ENCODE assay signal across 1 fruit fly cellular context in the genomic region with DNA sequence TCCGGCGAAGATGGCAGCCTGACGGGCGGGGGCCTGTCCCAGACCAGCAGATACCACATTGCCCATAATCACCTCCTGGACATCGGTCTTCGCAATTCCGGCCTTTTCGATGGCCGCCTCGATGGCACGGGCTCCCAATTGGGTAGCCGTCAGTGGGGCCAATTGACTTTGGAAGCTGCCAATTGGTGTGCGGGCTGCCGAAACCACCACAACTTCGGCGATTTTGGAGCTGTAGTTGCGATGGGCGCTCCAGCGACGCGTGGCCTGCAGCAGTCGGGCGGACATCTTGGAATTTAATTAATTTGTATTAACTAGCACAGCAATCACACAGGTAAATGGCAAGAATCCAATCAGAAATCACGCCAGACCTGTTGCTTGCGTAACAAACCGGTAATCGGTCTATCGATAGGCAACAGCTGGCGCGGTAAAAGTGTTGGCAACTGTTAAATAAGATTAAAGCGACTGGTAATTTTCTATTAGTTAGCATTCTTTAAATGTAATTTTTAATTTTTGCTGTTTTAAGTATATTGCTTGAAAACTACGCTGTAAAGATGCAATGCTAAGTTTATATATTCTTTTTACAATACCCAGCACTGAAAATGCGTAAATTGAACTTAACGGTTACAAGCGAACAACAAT.
A peak's percentile ranks its signal among the peaks of the same experiment; 100 is the strongest.
TF ChIP-seq lines count a peak whose summit lies in the region.

TSS of gene Acat1 (minus strand) at position 400 of the 639 bp plus-strand sequence.

TF ChIP-seq in whole organism, embryonic, 481 proteins besides CTCF, POLR2A, EP300 and RAD21 (continued from another document):
- TF ChIP-seq crol (GFP tag; IDR thresholded peaks at IDR 0.05; lab: Robert Waterston, UW) (no peak), ems (GFP tag; optimal IDR thresholded peaks at IDR 0.05; lab: Kevin White, UChicago) (peak; percentile 43), Optix (GFP tag; IDR thresholded peaks at IDR 0.05; lab: Robert Waterston, UW) (no peak), stc (GFP tag; IDR thresholded peaks at IDR 0.05; lab: Robert Waterston, UW) (peak; percentile 66), nerfin-2 (GFP tag; IDR thresholded peaks at IDR 0.05; lab: Robert Waterston, UW; ENCODE audit: partially characterized antibody) (peak; percentile 38; the same call in 1 of the 2 replicates), Med (GFP tag; lab: Kevin White, UChicago) (peak; percentile 94), CG2199 (GFP tag; IDR thresholded peaks at IDR 0.05; lab: Robert Waterston, UW) (0 out of 3 replicates have a peak, but pooled peaks have one; percentile 15), Mes4 (GFP tag; optimal IDR thresholded peaks at IDR 0.05; lab: Kevin White, UChicago) (no peak), maf-S (GFP tag; optimal IDR thresholded peaks at IDR 0.05; lab: Kevin White, UChicago) (peak; percentile 2), tll (GFP tag; optimal IDR thresholded peaks at IDR 0.05; lab: Kevin White, UChicago) (no peak), Atf-2 (GFP tag; optimal IDR thresholded peaks at IDR 0.05; lab: Kevin White, UChicago) (peak; percentile 34), Spps (tag; optimal IDR thresholded peaks at IDR 0.05; lab: Kevin White, UChicago) (peak; percentile 23), Dp (GFP tag; optimal IDR thresholded peaks at IDR 0.05; lab: Kevin White, UChicago) (peak; percentile 35), ken (GFP tag; IDR thresholded peaks at IDR 0.05; lab: Robert Waterston, UW) (peak; percentile 76; the same call in 1 of the 3 replicates), MBD-R2 (GFP tag; IDR thresholded peaks at IDR 0.05; lab: Robert Waterston, UW) (peak; percentile 60; the same call in 1 of the 2 replicates), CG2712 (tag; optimal IDR thresholded peaks at IDR 0.05; lab: Kevin White, UChicago) (peak; percentile 64), CG2678 (tag; optimal IDR thresholded peaks at IDR 0.05; lab: Kevin White, UChicago) (peak; percentile 58), nmo (GFP tag; optimal IDR thresholded peaks at IDR 0.05; lab: Kevin White, UChicago) (peak; percentile 66), CG11247 (GFP tag; IDR thresholded peaks at IDR 0.05; lab: Robert Waterston, UW) (peak; percentile 41; the same call in 1 of the 2 replicates), CG17802 (tag; optimal IDR thresholded peaks at IDR 0.05; lab: Kevin White, UChicago) (no peak), dm (GFP tag; optimal IDR thresholded peaks at IDR 0.05; lab: Kevin White, UChicago) (peak; percentile 32), HmgZ (tag; optimal IDR thresholded peaks at IDR 0.05; lab: Kevin White, UChicago) (peak; percentile 34), CG8281 (tag; optimal IDR thresholded peaks at IDR 0.05; lab: Kevin White, UChicago) (no peak), sc (optimal IDR thresholded peaks at IDR 0.05; lab: Kevin White, UChicago) (no peak), sc (GFP tag; optimal IDR thresholded peaks at IDR 0.05; lab: Kevin White, UChicago) (no peak), Xrp1 (GFP tag; IDR thresholded peaks at IDR 0.05; lab: Robert Waterston, UW) (peak; percentile 83), D19A (tag; optimal IDR thresholded peaks at IDR 0.05; lab: Kevin White, UChicago) (peak; percentile 46), CG4730 (GFP tag; IDR thresholded peaks at IDR 0.05; lab: Robert Waterston, UW) (peak; percentile 36; the same call in 1 of the 2 replicates), repo (GFP tag; optimal IDR thresholded peaks at IDR 0.05; lab: Kevin White, UChicago) (peak; percentile 42), CG18011 (GFP tag; optimal IDR thresholded peaks at IDR 0.05; lab: Kevin White, UChicago) (peak; percentile 54), HLH54F (GFP tag; optimal IDR thresholded peaks at IDR 0.05; lab: Kevin White, UChicago) (peak; percentile 48), Oli (tag; optimal IDR thresholded peaks at IDR 0.05; lab: Kevin White, UChicago) (peak; percentile 5), row (GFP tag; IDR thresholded peaks at IDR 0.05; lab: Robert Waterston, UW) (peak; percentile 43; the same call in 1 of the 3 replicates), CG2120 (GFP tag; optimal IDR thresholded peaks at IDR 0.05; lab: Kevin White, UChicago) (peak; percentile 80), chm (GFP tag; IDR thresholded peaks at IDR 0.05; lab: Robert Waterston, UW) (no peak), CG10147 (GFP tag; optimal IDR thresholded peaks at IDR 0.05; lab: Kevin White, UChicago) (no peak), CG17361 (GFP tag; IDR thresholded peaks at IDR 0.05; lab: Robert Waterston, UW) (no peak), CG5953 (GFP tag; IDR thresholded peaks at IDR 0.05; lab: Robert Waterston, UW) (0 out of 2 replicates have a peak, but pooled peaks have one; percentile 40), D19B (GFP tag; optimal IDR thresholded peaks at IDR 0.05; lab: Kevin White, UChicago) (no peak), sens (GFP tag; lab: Kevin White, UChicago) (peak; percentile 96), CG12299 (tag; optimal IDR thresholded peaks at IDR 0.05; lab: Kevin White, UChicago) (peak; percentile 8), Sin3A (optimal IDR thresholded peaks at IDR 0.05; lab: Kevin White, UChicago) (no peak), lola (GFP tag; optimal IDR thresholded peaks at IDR 0.05; lab: Kevin White, UChicago) (peak in 1 of 3 experiments; percentile 30), Nf-YA (GFP tag; IDR thresholded peaks at IDR 0.05; lab: Robert Waterston, UW) (0 out of 2 replicates have a peak, but pooled peaks have one; percentile 11), wdn (GFP tag; IDR thresholded peaks at IDR 0.05; lab: Robert Waterston, UW) (0 out of 2 replicates have a peak, but pooled peaks have one; percentile 14), otp (GFP tag; IDR thresholded peaks at IDR 0.05; lab: Robert Waterston, UW) (peak; percentile 50; the same call in 1 of the 3 replicates), CG12236 (GFP tag; optimal IDR thresholded peaks at IDR 0.05; lab: Kevin White, UChicago) (peak; percentile 15), ara (GFP tag; IDR thresholded peaks at IDR 0.05; lab: Robert Waterston, UW) (peak; percentile 38; the same call in 1 of the 2 replicates), bsh (GFP tag; optimal IDR thresholded peaks at IDR 0.05; lab: Kevin White, UChicago) (peak in 1 of 2 experiments; percentile 64), tio (GFP tag; optimal IDR thresholded peaks at IDR 0.05; lab: Kevin White, UChicago) (peak; percentile 40), Hmx (GFP tag; optimal IDR thresholded peaks at IDR 0.05; lab: Kevin White, UChicago) (peak; percentile 46), odd (GFP tag; optimal IDR thresholded peaks at IDR 0.05; lab: Kevin White, UChicago) (no peak), pnt (GFP tag; optimal IDR thresholded peaks at IDR 0.05; lab: Kevin White, UChicago) (peak; percentile 1), CG15514 (GFP tag; optimal IDR thresholded peaks at IDR 0.05; lab: Kevin White, UChicago) (peak; percentile 66), Trl (optimal IDR thresholded peaks at IDR 0.05; lab: Kevin White, UChicago) (no peak), Trl (GFP tag; optimal IDR thresholded peaks at IDR 0.05; lab: Kevin White, UChicago) (peak; percentile 52), Hr39 (optimal IDR thresholded peaks at IDR 0.05; lab: Kevin White, UChicago) (no peak), fd102C (GFP tag; optimal IDR thresholded peaks at IDR 0.05; lab: Kevin White, UChicago) (no peak), CG12942 (GFP tag; optimal IDR thresholded peaks at IDR 0.05; lab: Kevin White, UChicago) (peak; percentile 12), Pdp1 (GFP tag; optimal IDR thresholded peaks at IDR 0.05; lab: Kevin White, UChicago) (peak; percentile 48 to 100), zen (tag; optimal IDR thresholded peaks at IDR 0.05; lab: Kevin White, UChicago) (peak; percentile 34), az2 (GFP tag; optimal IDR thresholded peaks at IDR 0.05; lab: Kevin White, UChicago) (peak; percentile 49), ash1 (GFP tag; optimal IDR thresholded peaks at IDR 0.05; lab: Kevin White, UChicago) (no peak), CG10321 (GFP tag; IDR thresholded peaks at IDR 0.05; lab: Robert Waterston, UW) (no peak), chn (GFP tag; optimal IDR thresholded peaks at IDR 0.05; lab: Kevin White, UChicago) (peak; percentile 53), CG8924 (tag; optimal IDR thresholded peaks at IDR 0.05; lab: Kevin White, UChicago) (peak; percentile 41), CG3407 (GFP tag; optimal IDR thresholded peaks at IDR 0.05; lab: Kevin White, UChicago) (peak; percentile 33), CG16779 (GFP tag; IDR thresholded peaks at IDR 0.05; lab: Robert Waterston, UW) (no peak), Sry-δ (GFP tag; optimal IDR thresholded peaks at IDR 0.05; lab: Kevin White, UChicago) (peak; percentile 42), MESR4 (GFP tag; optimal IDR thresholded peaks at IDR 0.05; lab: Kevin White, UChicago) (peak; percentile 65), scrt (GFP tag; optimal IDR thresholded peaks at IDR 0.05; lab: Kevin White, UChicago) (peak; percentile 91), CG9215 (GFP tag; IDR thresholded peaks at IDR 0.05; lab: Robert Waterston, UW) (0 out of 2 replicates have a peak, but pooled peaks have one; percentile 13), Dll (GFP tag; IDR thresholded peaks at IDR 0.05; lab: Robert Waterston, UW; ENCODE audit: partially characterized antibody) (peak; percentile 61; the same call in 3 of the 4 replicates), CG3281 (GFP tag; optimal IDR thresholded peaks at IDR 0.05; lab: Kevin White, UChicago) (no peak), ham (GFP tag; IDR thresholded peaks at IDR 0.05; lab: Robert Waterston, UW) (no peak), kah (GFP tag; optimal IDR thresholded peaks at IDR 0.05; lab: Kevin White, UChicago) (peak; percentile 43), CG6791 (GFP tag; IDR thresholded peaks at IDR 0.05; lab: Robert Waterston, UW; ENCODE audit: partially characterized antibody) (peak; percentile 61), Jarid2 (GFP tag; optimal IDR thresholded peaks at IDR 0.05; lab: Kevin White, UChicago) (peak; percentile 12), Lhr (GFP tag; optimal IDR thresholded peaks at IDR 0.05; lab: Kevin White, UChicago) (peak; percentile 27), NfI (GFP tag; optimal IDR thresholded peaks at IDR 0.05; lab: Kevin White, UChicago) (peak; percentile 48), CG11695 (GFP tag; IDR thresholded peaks at IDR 0.05; lab: Robert Waterston, UW) (peak; percentile 47; the same call in 1 of the 3 replicates), jumu (GFP tag; optimal IDR thresholded peaks at IDR 0.05; lab: Kevin White, UChicago) (peak; percentile 46), ato (GFP tag; IDR thresholded peaks at IDR 0.05; lab: Robert Waterston, UW; ENCODE audit: partially characterized antibody) (0 out of 2 replicates have a peak, but pooled peaks have one; percentile 14), NK7.1 (GFP tag; optimal IDR thresholded peaks at IDR 0.05; lab: Kevin White, UChicago) (peak; percentile 38), CG34376 (GFP tag; optimal IDR thresholded peaks at IDR 0.05; lab: Kevin White, UChicago) (peak; percentile 0), Bteb2 (GFP tag; optimal IDR thresholded peaks at IDR 0.05; lab: Kevin White, UChicago) (peak; percentile 38), CG43689 (GFP tag; IDR thresholded peaks at IDR 0.05; lab: Robert Waterston, UW) (no peak), Ptx1 (GFP tag; IDR thresholded peaks at IDR 0.05; lab: Robert Waterston, UW) (peak; percentile 72), CG10274 (GFP tag; optimal IDR thresholded peaks at IDR 0.05; lab: Kevin White, UChicago) (no peak), dmrt99B (tag; optimal IDR thresholded peaks at IDR 0.05; lab: Kevin White, UChicago) (no peak), so (GFP tag; IDR thresholded peaks at IDR 0.05; lab: Robert Waterston, UW) (0 out of 3 replicates have a peak, but pooled peaks have one; percentile 12), slbo (GFP tag; IDR thresholded peaks at IDR 0.05; lab: Robert Waterston, UW) (peak; percentile 65), dysf (GFP tag; IDR thresholded peaks at IDR 0.05; lab: Robert Waterston, UW) (0 out of 3 replicates have a peak, but pooled peaks have one; percentile 20), CG5180 (GFP tag; optimal IDR thresholded peaks at IDR 0.05; lab: Kevin White, UChicago) (no peak), CG7786 (GFP tag; optimal IDR thresholded peaks at IDR 0.05; lab: Kevin White, UChicago) (peak; percentile 40), CG7987 (GFP tag; optimal IDR thresholded peaks at IDR 0.05; lab: Kevin White, UChicago) (peak; percentile 19), CG14667 (GFP tag; IDR thresholded peaks at IDR 0.05; lab: Robert Waterston, UW) (no peak), lmd (GFP tag; IDR thresholded peaks at IDR 0.05; lab: Robert Waterston, UW) (0 out of 2 replicates have a peak, but pooled peaks have one; percentile 31), gcm (GFP tag; optimal IDR thresholded peaks at IDR 0.05; lab: Kevin White, UChicago) (peak; percentile 8), CG9817 (tag; optimal IDR thresholded peaks at IDR 0.05; lab: Kevin White, UChicago) (peak; percentile 29), CG34422 (GFP tag; IDR thresholded peaks at IDR 0.05; lab: Robert Waterston, UW) (peak; percentile 58)
TF ChIP-seq in whole organism, embryonic: peak in this region for 239.
